Worm (Caenorhabditis elegans) whole organism, L3 larva: ENCODE measurements around the gene pros-1.

Experiments
- R02D3.7 ChIP-seq: fragments of 150-350 bp; optimal IDR thresholded peaks from 2 replicates; lab custom pipeline; 2014; ENCODE audit warnings: missing biosample characterization, missing genetic modification characterization
- pqm-1 ChIP-seq: fragments of 150-350 bp; optimal IDR thresholded peaks from 2 replicates; lab custom pipeline; 2017; ENCODE audit warnings: missing biosample characterization, missing genetic modification characterization, inconsistent platforms
- snpc-4 ChIP-seq: fragments of 150-350 bp; optimal IDR thresholded peaks from 2 replicates; lab custom pipeline; 2014; ENCODE audit warnings: missing biosample characterization, missing genetic modification characterization
- unc-62 ChIP-seq: fragments of 150-350 bp; sonication (generic microtip); optimal IDR thresholded peaks from 4 replicates; lab custom pipeline; 2014; ENCODE audit warnings: missing biosample characterization, missing genetic modification reagents, missing genetic modification characterization
- ztf-11 ChIP-seq: fragments of 150-350 bp; optimal IDR thresholded peaks from 2 replicates; lab custom pipeline; 2014; ENCODE audit warnings: missing biosample characterization, missing genetic modification characterization

ce11 chrIII:8111347-8111746, 44.3 kb downstream of the pros-1 start:
- no peak for TF ChIP-seq ztf-11
- TF ChIP-seq R02D3.7 (tag; lab: Kevin White, UChicago), result no peak
- no peak for TF ChIP-seq snpc-4
- no peak for TF ChIP-seq pqm-1 (tag; lab: Kevin White, UChicago)
- no peak for TF ChIP-seq unc-62
